Worm (Caenorhabditis elegans) whole organism, L4 larva: Measurements from ENCODE around the gene gpr-1.

Experiments used
- F10B5.3 ChIP-seq: sonication (generic microtip); optimal IDR thresholded peaks from 2 replicates; lab custom pipeline; 2016; ENCODE audit warnings: mild to moderate bottlenecking, missing genetic modification characterization, missing compliant biosample characterization
- F44E2.7 ChIP-seq: fragments of 200-800 bp; sonication (Bioruptor generic); IDR thresholded peaks from 2 replicates; pipeline ENCODE4 v2.1.2; 2022; ENCODE audit warnings: missing genetic modification characterization, missing compliant biosample characterization
- Y105C5A.15 ChIP-seq: fragments of 200-800 bp; sonication (Bioruptor generic); IDR thresholded peaks from 2 replicates; pipeline ENCODE4 v1.3.6; 2022; ENCODE audit warnings: missing genetic modification characterization, missing compliant biosample characterization
- ZK337.2 ChIP-seq: fragments of 200-800 bp; sonication (Bioruptor generic); IDR thresholded peaks from 2 replicates; pipeline ENCODE4 v1.3.6; 2022; ENCODE audit warnings: missing genetic modification reagents, missing genetic modification characterization, missing compliant biosample characterization
- ZK546.5 ChIP-seq, 2 experiments: sonication (generic microtip); optimal IDR thresholded peaks; 2 replicates each; lab custom pipeline; 2017; ENCODE audit warnings: missing biosample characterization in 2 of 2, missing genetic modification characterization in 2 of 2
- aha-1 ChIP-seq: fragments of 150-350 bp; peaks from one replicate; lab custom pipeline; 2014; ENCODE audit warnings: missing biosample characterization, missing genetic modification characterization
- aly-2 ChIP-seq: sonication (generic microtip); optimal IDR thresholded peaks from 2 replicates; lab custom pipeline; 2018; ENCODE audit warnings: missing biosample characterization, missing genetic modification characterization
- attf-4 ChIP-seq: sonication (generic microtip); optimal IDR thresholded peaks from 3 replicates; lab custom pipeline; 2017; ENCODE audit warnings: missing biosample characterization, missing genetic modification characterization
- ceh-62 ChIP-seq: sonication (generic microtip); optimal IDR thresholded peaks from 2 replicates; lab custom pipeline; 2017; ENCODE audit warnings: missing biosample characterization, missing genetic modification characterization
- ctbp-1 ChIP-seq: fragments of 200-800 bp; sonication (Bioruptor generic); IDR thresholded peaks from 2 replicates; pipeline ENCODE4 v1.3.6; 2022; ENCODE audit warnings: missing genetic modification reagents, missing genetic modification characterization, missing compliant biosample characterization
- dmd-6 ChIP-seq: fragments of 200-800 bp; sonication (Bioruptor generic); IDR thresholded peaks from 2 replicates; pipeline ENCODE4 v1.3.6; 2022; ENCODE audit warnings: missing genetic modification reagents, missing genetic modification characterization, missing compliant biosample characterization
- duxl-1 ChIP-seq: sonication (generic microtip); optimal IDR thresholded peaks from 2 replicates; lab custom pipeline; 2016; ENCODE audit warnings: mild to moderate bottlenecking, missing genetic modification characterization, moderate library complexity, missing compliant biosample characterization; ENCODE audit not compliant: poor library complexity
- egl-27 ChIP-seq: sonication (generic microtip); optimal IDR thresholded peaks from 3 replicates; lab custom pipeline; 2017; ENCODE audit warnings: missing biosample characterization, missing genetic modification reagents, missing genetic modification characterization
- hif-1 ChIP-seq, 2 experiments: sonication (generic microtip); optimal IDR thresholded peaks; 2 replicates each; lab custom pipeline; 2016 to 2017; ENCODE audit warnings: missing compliant biosample characterization in 2 of 2, missing genetic modification characterization in 2 of 2, missing genetic modification reagents in 2 of 2, missing genotype in 2 of 2, mild to moderate bottlenecking in 1 of 2
- hlh-11 ChIP-seq: fragments of 200-800 bp; sonication (Bioruptor generic); optimal IDR thresholded peaks from 2 replicates; lab custom pipeline; 2018; ENCODE audit warnings: mild to moderate bottlenecking, missing genetic modification characterization, missing compliant biosample characterization
- lin-13 ChIP-seq: fragments of 150-350 bp; optimal IDR thresholded peaks from 2 replicates; lab custom pipeline; 2014; ENCODE audit warnings: missing biosample characterization, missing genetic modification reagents, missing genetic modification characterization
- lir-3 ChIP-seq: sonication (generic microtip); optimal IDR thresholded peaks from 2 replicates; lab custom pipeline; 2016; ENCODE audit warnings: mild to moderate bottlenecking, missing genetic modification characterization, missing compliant biosample characterization
- mep-1 ChIP-seq: fragments of 150-350 bp; sonication (generic microtip); optimal IDR thresholded peaks from 3 replicates; lab custom pipeline; 2014; ENCODE audit warnings: missing biosample characterization, missing genetic modification characterization
- nhr-102 ChIP-seq: sonication (generic microtip); optimal IDR thresholded peaks from 2 replicates; lab custom pipeline; 2016; ENCODE audit warnings: mild to moderate bottlenecking, missing genetic modification characterization, moderate library complexity, missing compliant biosample characterization
- nhr-237 ChIP-seq: sonication (generic microtip); optimal IDR thresholded peaks from 2 replicates; lab custom pipeline; 2017; ENCODE audit warnings: missing biosample characterization, missing genetic modification characterization
- nhr-25 ChIP-seq: sonication (generic microtip); optimal IDR thresholded peaks from 2 replicates; lab custom pipeline; 2017; ENCODE audit warnings: missing genetic modification characterization, mild to moderate bottlenecking, missing compliant biosample characterization, antibody characterized with exemption, moderate library complexity, borderline replicate concordance; ENCODE audit not compliant: insufficient read depth
- nhr-28 ChIP-seq: fragments of 150-350 bp; optimal IDR thresholded peaks from 2 replicates; lab custom pipeline; 2014; ENCODE audit warnings: missing biosample characterization, missing genetic modification characterization
- nhr-6 ChIP-seq: fragments of 150-350 bp; optimal IDR thresholded peaks from 2 replicates; lab custom pipeline; 2014; ENCODE audit warnings: missing biosample characterization, missing genetic modification characterization
- nhr-76 ChIP-seq: fragments of 150-350 bp; optimal IDR thresholded peaks from 2 replicates; lab custom pipeline; 2014; ENCODE audit warnings: missing biosample characterization, missing genetic modification characterization
- tra-1 ChIP-seq: fragments of 200-800 bp; sonication (Bioruptor generic); IDR thresholded peaks from 2 replicates; pipeline ENCODE4 v1.3.6; 2022; ENCODE audit warnings: missing genetic modification reagents, missing genetic modification characterization, missing compliant biosample characterization
- unc-39 ChIP-seq: sonication (generic microtip); optimal IDR thresholded peaks from 2 replicates; lab custom pipeline; 2017; ENCODE audit warnings: missing biosample characterization, missing genetic modification characterization
- unc-62 ChIP-seq, 3 experiments: fragments of 150-350 bp in 1 of 3; sonication (generic microtip); optimal IDR thresholded peaks in 2 of 3; peaks in 1 of 3; 1 replicate in 1 of 3; 2 replicates in 2 of 3; lab custom pipeline; 2014 to 2017; ENCODE audit warnings: missing biosample characterization in 3 of 3, missing genetic modification characterization in 3 of 3, missing genetic modification reagents in 3 of 3, missing genotype in 1 of 3
- vab-7 ChIP-seq: fragments of 200-800 bp; sonication (Bioruptor generic); IDR thresholded peaks from 2 replicates; pipeline ENCODE4 v1.3.6; 2022; ENCODE audit warnings: missing genetic modification reagents, missing genetic modification characterization, missing compliant biosample characterization
- zip-2 ChIP-seq: fragments of 150-350 bp; optimal IDR thresholded peaks from 2 replicates; lab custom pipeline; 2014; ENCODE audit warnings: missing biosample characterization, missing genetic modification characterization
- ztf-11 ChIP-seq: fragments of 150-350 bp; optimal IDR thresholded peaks from 2 replicates; lab custom pipeline; 2014; ENCODE audit warnings: missing biosample characterization, missing genetic modification characterization

The gpr-1 gene

DNA sequence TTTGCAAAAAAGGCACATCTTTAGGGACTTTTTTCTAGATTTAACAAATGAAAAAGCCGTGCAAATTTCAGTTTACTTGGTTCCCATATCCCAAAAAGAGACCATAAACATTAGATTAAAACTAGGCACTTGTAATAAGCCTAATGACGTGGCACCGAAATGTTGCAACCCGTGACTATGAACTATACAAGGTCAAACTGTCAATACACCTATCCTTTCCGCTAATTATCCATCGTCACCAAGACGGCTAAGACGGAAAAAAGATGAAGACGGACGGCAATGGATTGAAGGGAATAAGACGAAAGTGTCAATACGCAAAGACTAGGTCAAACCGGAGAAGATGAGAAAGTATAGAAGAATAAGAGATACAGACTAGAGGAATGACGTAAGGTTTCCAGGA is 29.8 kb upstream of the gpr-1 start:
- no peak for TF ChIP-seq dmd-6 (GFP tag; lab: Robert Waterston, UW)
- TF ChIP-seq hlh-11 (tag; lab: Kevin White, UChicago) = peak; percentile 4
- no peak for TF ChIP-seq ZK337.2 (GFP tag; lab: Robert Waterston, UW)
- TF ChIP-seq nhr-25 (tag; lab: Kevin White, UChicago) = peak; percentile 26
- TF ChIP-seq unc-62 (GFP tag; optimal IDR thresholded peaks at IDR 0.05 in 1 of 2; lab: Kevin White, UChicago) = peak in 1 of 2 experiments; percentile 50
- no peak for TF ChIP-seq unc-62 (tag; optimal IDR thresholded peaks at IDR 0.05; lab: Kevin White, UChicago)
- TF ChIP-seq nhr-28 (tag; lab: Kevin White, UChicago) = peak; percentile 38
- no peak for TF ChIP-seq lin-13
- TF ChIP-seq aha-1 (tag; lab: Kevin White, UChicago) = peak; percentile 1

DNA sequence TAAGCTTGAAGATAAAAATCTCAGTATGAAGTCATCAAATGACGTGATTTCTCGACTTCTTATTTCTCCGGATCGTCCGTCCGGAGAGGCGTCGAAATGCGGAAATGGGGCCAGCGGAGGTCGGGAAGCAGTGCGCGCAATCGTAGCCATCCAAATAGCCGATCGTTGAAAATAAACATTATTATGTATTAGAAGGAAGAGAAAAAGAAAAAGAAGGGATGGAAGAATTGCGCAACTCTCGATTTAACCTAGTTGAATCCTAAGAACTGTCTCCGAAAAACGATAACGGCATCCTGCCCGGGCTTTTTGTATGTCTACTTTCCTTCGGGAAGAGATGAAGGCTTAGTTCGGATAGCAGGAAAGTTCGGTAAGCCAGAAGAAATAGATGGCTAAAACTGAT is 26.6 kb upstream of the gpr-1 start:
- TF ChIP-seq ceh-62 = no peak
- TF ChIP-seq ztf-11 (tag; lab: Kevin White, UChicago) = no peak
- no peak for TF ChIP-seq aly-2 (tag; lab: Kevin White, UChicago)
- no peak for TF ChIP-seq nhr-237
- no peak for TF ChIP-seq egl-27 (tag; lab: Kevin White, UChicago)
- TF ChIP-seq unc-62 (GFP tag; optimal IDR thresholded peaks at IDR 0.05 in 1 of 2; lab: Kevin White, UChicago) = no peak
- TF ChIP-seq unc-62 (tag; optimal IDR thresholded peaks at IDR 0.05; lab: Kevin White, UChicago) = no peak

DNA sequence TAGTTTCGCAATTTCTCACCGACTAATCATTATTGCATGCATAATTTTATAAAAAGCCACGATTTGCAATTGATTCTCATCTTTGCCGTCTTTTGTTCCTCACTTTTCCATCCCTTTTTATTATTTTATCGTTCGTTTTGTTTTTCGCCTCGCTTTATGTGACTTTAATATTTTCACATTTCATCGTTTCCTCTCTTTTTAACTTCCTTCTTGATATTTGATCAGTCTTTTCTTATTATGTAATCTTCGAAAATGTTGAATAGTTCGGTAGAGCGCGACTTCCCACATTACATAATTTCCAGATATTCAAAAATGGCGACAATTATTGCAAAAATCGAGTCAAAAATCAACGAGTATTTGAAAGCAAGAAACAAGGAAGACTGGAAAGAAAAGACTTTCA is 23.2 kb upstream of the gpr-1 start, which contains the start of gene C06E1.1:
TSS of gene C06E1.1 (plus strand) at position 301 of the 400 bp plus-strand sequence.
- TF ChIP-seq tra-1 (GFP tag; lab: Robert Waterston, UW) = no peak
- no peak for TF ChIP-seq ztf-11 (tag; lab: Kevin White, UChicago)
- TF ChIP-seq egl-27 (tag; lab: Kevin White, UChicago) = no peak
- no peak for TF ChIP-seq vab-7 (GFP tag; lab: Robert Waterston, UW)
- TF ChIP-seq nhr-6 = no peak
- TF ChIP-seq Y105C5A.15 = no peak
- no peak for TF ChIP-seq mep-1 (tag; lab: Kevin White, UChicago)
- TF ChIP-seq ZK546.5 (tag; optimal IDR thresholded peaks at IDR 0.05; lab: Kevin White, UChicago) = no peak
- peak in 1 of 2 experiments; percentile 56 for TF ChIP-seq unc-62 (GFP tag; optimal IDR thresholded peaks at IDR 0.05 in 1 of 2; lab: Kevin White, UChicago)
- TF ChIP-seq unc-62 (tag; optimal IDR thresholded peaks at IDR 0.05; lab: Kevin White, UChicago) = no peak

DNA sequence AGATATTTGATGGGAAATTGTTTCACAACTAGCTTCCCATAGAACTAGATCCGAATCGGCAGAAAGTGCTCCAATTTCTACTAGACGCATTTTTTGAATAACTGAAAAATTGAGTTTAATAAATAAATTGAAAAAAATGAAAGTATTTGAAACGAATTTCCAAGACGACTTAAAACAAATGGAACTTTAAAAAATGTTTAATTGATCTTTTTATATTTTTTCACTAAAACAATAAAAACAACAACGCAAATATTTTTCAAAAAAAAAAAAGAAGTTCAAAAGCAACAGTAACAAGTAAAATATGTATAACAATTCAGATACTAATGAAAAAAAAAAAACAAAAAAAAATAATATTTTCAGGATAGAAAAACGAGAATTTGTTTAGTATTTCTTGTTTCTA is 19.0 kb upstream of the gpr-1 start, which contains the start of gene C06E1.9:
TSS of gene C06E1.9 (minus strand) at position 101 of the 400 bp plus-strand sequence.
- TF ChIP-seq nhr-102 (tag; lab: Kevin White, UChicago) (no peak), unc-39 (no peak), hlh-11 (tag; lab: Kevin White, UChicago) (no peak)
- TF ChIP-seq, all 104 proteins: peak for 0

DNA sequence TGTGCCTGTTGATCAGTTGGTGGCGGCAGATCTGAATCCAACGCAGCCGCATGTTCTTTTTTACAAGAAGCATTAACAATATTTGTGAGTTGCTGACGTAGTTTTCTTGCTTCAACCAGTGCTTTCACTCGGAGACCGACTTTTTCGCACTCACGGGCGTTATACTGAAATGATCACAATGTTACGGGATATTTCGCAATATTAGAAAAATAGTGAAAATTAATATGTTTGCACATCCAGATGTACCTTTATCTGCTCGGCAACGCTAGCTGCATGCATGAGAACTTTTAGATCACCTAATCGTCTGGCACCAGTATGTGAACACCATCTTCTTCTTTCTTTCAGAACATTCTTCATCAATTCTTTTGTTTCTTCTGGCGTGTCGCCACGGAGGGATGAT is 17.4 kb upstream of the gpr-1 start:
- TF ChIP-seq hlh-11 (tag; lab: Kevin White, UChicago) (no peak), lir-3 (tag; lab: Kevin White, UChicago) (no peak), zip-2 (tag; lab: Kevin White, UChicago) (peak; percentile 76)
- TF ChIP-seq, all 104 proteins: peak for 1

DNA sequence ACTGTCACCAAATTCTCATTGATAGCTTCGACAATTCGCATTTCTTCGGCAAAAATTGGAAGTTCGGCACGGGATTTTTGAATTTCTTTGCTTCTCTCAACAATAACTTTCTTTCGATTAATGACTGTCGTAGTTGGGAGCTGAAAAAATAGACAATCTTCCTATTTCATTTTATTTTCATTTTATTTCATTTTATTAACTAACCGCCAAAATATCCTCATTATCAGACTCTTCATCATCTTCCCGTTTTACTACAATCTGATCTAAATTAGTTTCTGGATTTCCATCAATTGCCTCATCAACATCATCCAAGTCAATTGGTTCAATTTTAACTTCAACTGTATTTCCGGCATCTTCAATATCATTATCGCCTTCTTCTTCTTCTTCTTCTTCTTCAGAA is 15.2 kb upstream of the gpr-1 start:
- TF ChIP-seq mep-1 (tag; lab: Kevin White, UChicago) (no peak), lir-3 (tag; lab: Kevin White, UChicago) (no peak), hif-1 (tag; optimal IDR thresholded peaks at IDR 0.05; lab: Kevin White, UChicago) (no peak), unc-62 (GFP tag; optimal IDR thresholded peaks at IDR 0.05 in 1 of 2; lab: Kevin White, UChicago) (peak in 1 of 2 experiments; percentile 96), unc-62 (tag; optimal IDR thresholded peaks at IDR 0.05; lab: Kevin White, UChicago) (no peak), nhr-76 (tag; lab: Kevin White, UChicago) (no peak), F10B5.3 (tag; lab: Kevin White, UChicago) (no peak), ZK337.2 (GFP tag; lab: Robert Waterston, UW) (no peak), duxl-1 (tag; lab: Kevin White, UChicago) (no peak), ctbp-1 (GFP tag; lab: Robert Waterston, UW) (no peak), attf-4 (no peak), F44E2.7 (GFP tag; lab: Robert Waterston, UW) (no peak), aly-2 (tag; lab: Kevin White, UChicago) (no peak), aha-1 (tag; lab: Kevin White, UChicago) (peak; percentile 75)
- TF ChIP-seq, all 104 proteins: peak for 2
